Fruit fly (Drosophila melanogaster): ENCODE data around the gene Nxf3.

Nxf3 gene

DNA sequence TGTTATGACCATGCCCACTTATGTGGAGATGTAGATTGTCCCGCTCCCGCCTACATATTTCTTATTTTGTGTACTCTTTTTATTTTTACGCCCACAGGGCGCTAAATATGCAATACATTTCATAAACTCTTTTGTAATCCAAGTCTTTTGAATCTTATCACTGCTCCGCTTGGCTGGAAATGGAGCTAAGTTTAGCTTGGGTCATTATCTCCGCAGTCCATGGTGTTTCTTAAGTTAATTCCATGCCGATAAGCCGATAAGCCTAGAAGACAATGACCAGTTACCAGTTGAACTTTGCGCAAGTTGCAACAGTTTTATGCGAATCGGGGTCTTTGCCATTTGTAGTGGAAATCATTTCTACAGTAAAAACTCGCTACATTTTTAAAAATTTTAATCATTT lies 31.4 kb downstream of the Nxf3 start:
- no peak for TF ChIP-seq ovo (GFP tag; optimal IDR thresholded peaks at IDR 0.05)
- TF ChIP-seq bab1 (GFP tag; optimal IDR thresholded peaks at IDR 0.05) = no peak
- no peak for TF ChIP-seq cnc (optimal IDR thresholded peaks at IDR 0.05)

DNA sequence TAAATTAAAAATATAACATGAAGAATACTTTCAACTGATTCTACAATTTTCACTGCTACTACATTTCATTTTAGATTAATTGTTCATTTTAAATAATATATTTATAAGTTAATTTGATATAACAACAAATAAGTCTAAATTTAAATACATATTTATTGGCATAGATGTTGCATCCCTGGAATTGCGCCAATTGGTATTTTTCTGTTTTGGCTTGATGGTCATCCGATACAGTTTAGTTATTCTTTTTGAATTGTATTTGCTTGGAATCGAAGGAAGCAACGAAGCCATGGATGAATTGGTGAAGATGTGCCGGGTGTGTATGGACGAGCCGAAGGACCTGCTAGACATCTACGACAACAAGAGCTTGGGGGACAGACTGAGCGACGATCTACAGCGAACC lies 32.0 kb downstream of the Nxf3 start, which contains the start of gene CG17361:
Gene CG17361, plus strand, starts transcription at position 200 of the 400 bp plus-strand sequence.
- no peak for TF ChIP-seq tj (GFP tag; optimal IDR thresholded peaks at IDR 0.05)
- peak; percentile 15 for TF ChIP-seq CG7101 (tag; optimal IDR thresholded peaks at IDR 0.05)
- TF ChIP-seq Hr96 (GFP tag; optimal IDR thresholded peaks at IDR 0.05) = no peak
- TF ChIP-seq kay (GFP tag; ENCODE audit: borderline replicate concordance) = no peak
- no peak for TF ChIP-seq CG5204 (GFP tag; optimal IDR thresholded peaks at IDR 0.05)
- no peak for TF ChIP-seq cic (GFP tag; optimal IDR thresholded peaks at IDR 0.05)
- no peak for TF ChIP-seq CG1620 (GFP tag; optimal IDR thresholded peaks at IDR 0.05)
- no peak for TF ChIP-seq Crg-1 (GFP tag; optimal IDR thresholded peaks at IDR 0.05)
- no peak for TF ChIP-seq Mnt (GFP tag; optimal IDR thresholded peaks at IDR 0.05)
- no peak for TF ChIP-seq CG33017 (tag; optimal IDR thresholded peaks at IDR 0.05)
- TF ChIP-seq CG14711 (tag; optimal IDR thresholded peaks at IDR 0.05) = peak; percentile 37
- TF ChIP-seq ovo (GFP tag; optimal IDR thresholded peaks at IDR 0.05) = no peak

DNA sequence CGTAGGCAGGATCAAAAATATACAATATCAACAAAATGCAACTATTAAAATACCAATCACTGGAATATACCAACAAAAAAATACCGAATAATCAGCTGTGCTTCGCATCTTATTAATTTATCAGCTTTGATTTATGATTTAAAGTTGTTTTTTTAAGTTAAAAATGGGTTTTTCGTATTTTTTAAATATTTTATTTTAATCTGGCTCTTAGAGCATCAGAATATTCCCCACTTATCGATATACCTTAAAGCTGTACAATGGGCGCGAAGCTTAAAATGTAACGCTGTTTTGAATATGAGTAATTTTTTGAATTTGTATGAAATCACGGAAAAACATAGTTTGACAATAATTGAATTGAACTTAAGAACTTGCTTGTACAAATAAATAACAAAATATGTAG lies 34.2 kb downstream of the Nxf3 start, which contains the start of gene CG17359:
Gene CG17359, minus strand, starts transcription at position 48 of the 400 bp plus-strand sequence.
- TF ChIP-seq CG7045 (GFP tag; optimal IDR thresholded peaks at IDR 0.05) (no peak), cic (GFP tag; optimal IDR thresholded peaks at IDR 0.05) (no peak), cnc (optimal IDR thresholded peaks at IDR 0.05) (no peak), Clk (GFP tag; optimal IDR thresholded peaks at IDR 0.05) (no peak), pad (GFP tag; optimal IDR thresholded peaks at IDR 0.05) (no peak), Mnt (GFP tag; optimal IDR thresholded peaks at IDR 0.05) (no peak), ovo (GFP tag; optimal IDR thresholded peaks at IDR 0.05) (no peak), CG11617 (GFP tag; optimal IDR thresholded peaks at IDR 0.05) (no peak), Crg-1 (GFP tag; optimal IDR thresholded peaks at IDR 0.05) (no peak), tj (GFP tag; optimal IDR thresholded peaks at IDR 0.05) (no peak), toe (GFP tag; optimal IDR thresholded peaks at IDR 0.05) (no peak)

DNA sequence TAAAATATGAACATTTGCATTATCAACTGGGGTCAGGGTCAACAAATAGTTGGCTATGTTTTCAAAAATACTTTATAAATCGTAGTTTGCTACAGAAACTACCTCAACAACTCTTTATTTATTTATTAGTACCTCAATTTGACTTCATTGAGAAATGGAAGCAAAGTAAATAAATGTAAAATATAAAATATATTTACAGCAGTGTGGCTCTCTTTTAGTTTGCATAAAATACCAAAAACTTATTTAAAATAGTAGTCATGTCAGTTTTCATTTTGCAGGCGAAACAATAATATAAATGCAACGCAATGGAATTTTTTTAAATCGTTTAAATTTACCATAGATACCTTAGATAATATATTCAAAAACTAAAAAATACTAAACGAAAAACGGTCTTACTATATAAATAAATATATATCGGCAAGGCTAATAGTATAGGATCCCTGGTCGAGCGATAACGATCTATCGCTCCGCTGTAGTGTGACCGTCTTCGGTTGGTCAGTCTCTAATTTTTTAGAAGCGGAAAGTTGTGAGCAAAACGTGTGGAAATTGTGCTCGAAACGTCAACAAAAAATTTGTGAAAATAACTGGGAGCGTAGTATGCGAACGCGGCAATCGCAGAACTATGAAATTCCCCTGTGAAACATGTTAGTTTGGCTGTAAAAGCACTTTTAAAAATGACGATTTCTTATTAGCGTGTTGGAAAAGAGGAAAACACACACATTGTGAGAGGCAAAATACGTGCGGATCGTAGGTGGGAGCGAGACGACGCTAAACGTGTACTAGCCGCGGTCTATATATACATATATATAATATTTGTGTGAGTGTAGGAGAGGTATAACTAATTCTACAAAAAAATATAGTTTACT lies 36.9 kb downstream of the Nxf3 start, which contains the start of the genes Nprl3 and upSET:
Gene Nprl3, minus strand, starts transcription at position 223 of the 866 bp plus-strand sequence.
Gene upSET, plus strand, starts transcription at position 470 of the 866 bp plus-strand sequence.
- no peak for TF ChIP-seq toe (GFP tag; optimal IDR thresholded peaks at IDR 0.05)
- no peak for TF ChIP-seq cic (GFP tag; optimal IDR thresholded peaks at IDR 0.05)
- TF ChIP-seq CG12768 (GFP tag; optimal IDR thresholded peaks at IDR 0.05) = peak; percentile 13
- peak; percentile 30 for TF ChIP-seq CG1620 (GFP tag; optimal IDR thresholded peaks at IDR 0.05)
- TF ChIP-seq CG7101 (tag; optimal IDR thresholded peaks at IDR 0.05) = peak; percentile 16
- TF ChIP-seq Hr96 (GFP tag; optimal IDR thresholded peaks at IDR 0.05) = peak; percentile 49
- TF ChIP-seq CG11617 (GFP tag; optimal IDR thresholded peaks at IDR 0.05) = peak; percentile 36
- peak; percentile 60 for TF ChIP-seq Mnt (GFP tag; optimal IDR thresholded peaks at IDR 0.05)
- no peak for TF ChIP-seq tj (GFP tag; optimal IDR thresholded peaks at IDR 0.05)
- TF ChIP-seq bab1 (GFP tag; optimal IDR thresholded peaks at IDR 0.05) = peak; percentile 7
- no peak for TF ChIP-seq pad (GFP tag; optimal IDR thresholded peaks at IDR 0.05)
- peak; percentile 33 for TF ChIP-seq CG14711 (tag; optimal IDR thresholded peaks at IDR 0.05)
- TF ChIP-seq Clk (GFP tag; optimal IDR thresholded peaks at IDR 0.05) = no peak
- TF ChIP-seq CG7045 (GFP tag; optimal IDR thresholded peaks at IDR 0.05) = no peak

DNA sequence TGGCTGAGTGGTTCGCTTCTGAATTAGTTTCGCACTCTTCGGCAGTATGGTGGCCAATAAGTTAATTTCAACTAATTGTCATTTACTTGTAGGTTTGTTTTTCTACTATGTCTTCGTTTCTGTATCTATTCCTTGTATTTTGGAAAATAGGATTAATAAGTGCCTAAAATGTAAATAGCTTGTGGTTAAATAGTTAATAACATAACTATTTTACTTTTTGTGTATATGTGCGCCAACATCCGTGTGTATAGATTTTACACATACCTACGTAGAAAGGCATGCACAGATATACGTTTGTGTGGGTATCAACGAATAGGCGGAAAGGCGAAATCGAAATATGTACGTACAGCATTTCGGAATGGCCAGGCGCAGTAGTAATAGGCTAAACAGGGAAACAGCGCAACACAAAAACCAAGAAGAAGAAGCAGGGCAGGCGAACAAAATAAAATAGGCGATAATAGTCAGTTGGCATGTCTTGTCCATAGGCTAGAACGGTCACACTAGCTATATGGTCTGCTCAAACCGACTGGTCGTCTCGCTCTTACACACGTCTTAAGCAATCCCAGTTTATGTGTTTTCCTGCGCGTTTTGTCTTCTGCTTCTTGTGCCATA lies 37.6 kb downstream of the Nxf3 start:
- TF ChIP-seq cic (GFP tag; optimal IDR thresholded peaks at IDR 0.05) (peak; percentile 79), pad (GFP tag; optimal IDR thresholded peaks at IDR 0.05) (peak; percentile 63), CG11617 (GFP tag; optimal IDR thresholded peaks at IDR 0.05) (no peak), cnc (optimal IDR thresholded peaks at IDR 0.05) (no peak), CG5204 (GFP tag; optimal IDR thresholded peaks at IDR 0.05) (no peak), Mnt (GFP tag; optimal IDR thresholded peaks at IDR 0.05) (peak; percentile 80), CG14711 (tag; optimal IDR thresholded peaks at IDR 0.05) (peak; percentile 21), toe (GFP tag; optimal IDR thresholded peaks at IDR 0.05) (no peak), Crg-1 (GFP tag; optimal IDR thresholded peaks at IDR 0.05) (no peak), CG12768 (GFP tag; optimal IDR thresholded peaks at IDR 0.05) (no peak), CG7045 (GFP tag; optimal IDR thresholded peaks at IDR 0.05) (no peak), bab1 (GFP tag; optimal IDR thresholded peaks at IDR 0.05) (peak; percentile 28), CG1620 (GFP tag; optimal IDR thresholded peaks at IDR 0.05) (no peak), Hr96 (GFP tag; optimal IDR thresholded peaks at IDR 0.05) (no peak), CG7101 (tag; optimal IDR thresholded peaks at IDR 0.05) (peak; percentile 42), ovo (GFP tag; optimal IDR thresholded peaks at IDR 0.05) (no peak), CG33017 (tag; optimal IDR thresholded peaks at IDR 0.05) (no peak), kay (GFP tag; ENCODE audit: borderline replicate concordance) (no peak), tj (GFP tag; optimal IDR thresholded peaks at IDR 0.05) (peak; percentile 60), Clk (GFP tag; optimal IDR thresholded peaks at IDR 0.05) (no peak)

Data from whole organism, adult.